Fruit fly (Drosophila melanogaster) whole organism, prepupa: ENCODE measurements around the gene SPoCk.

Experiments
- Blimp-1 ChIP-seq: fragments of 200-800 bp; sonication (Bioruptor generic); optimal IDR thresholded peaks from 3 replicates; lab custom pipeline; 2017; ENCODE audit warnings: missing biosample characterization, missing genetic modification characterization, mild to moderate bottlenecking, moderate library complexity, missing genetic modification reagents
- CG10631 ChIP-seq: fragments of 200-800 bp; sonication (Bioruptor generic); optimal IDR thresholded peaks from 2 replicates; lab custom pipeline; 2016; ENCODE audit warnings: missing biosample characterization, missing genetic modification characterization
- CG11294 ChIP-seq: fragments of 200-800 bp; sonication (Bioruptor generic); IDR thresholded peaks from 2 replicates; pipeline ENCODE4 v1.3.6; 2022; ENCODE audit warnings: missing biosample characterization, missing genetic modification characterization
- CG11762 ChIP-seq: fragments of 200-800 bp; sonication (Bioruptor generic); optimal IDR thresholded peaks from 3 replicates; lab custom pipeline; 2016; ENCODE audit warnings: missing biosample characterization, missing genetic modification characterization; ENCODE audit not compliant: insufficient read depth
- CG11902 ChIP-seq: fragments of 200-800 bp; sonication (Bioruptor generic); optimal IDR thresholded peaks from 3 replicates; lab custom pipeline; 2016; ENCODE audit warnings: missing biosample characterization, missing genetic modification characterization
- CG15336 ChIP-seq: fragments of 200-800 bp; sonication (Bioruptor generic); IDR thresholded peaks from 2 replicates; pipeline ENCODE4 v1.3.6; 2022; ENCODE audit warnings: missing biosample characterization, missing genetic modification characterization
- CG1621 ChIP-seq: fragments of 200-800 bp; sonication (Bioruptor generic); optimal IDR thresholded peaks from 3 replicates; lab custom pipeline; 2018; ENCODE audit warnings: missing biosample characterization, mild to moderate bottlenecking, missing genetic modification characterization
- CG31627 ChIP-seq: fragments of 200-800 bp; sonication (Bioruptor generic); optimal IDR thresholded peaks from 3 replicates; lab custom pipeline; 2016; ENCODE audit warnings: missing biosample characterization, missing genetic modification characterization
- CG32006 ChIP-seq: fragments of 200-800 bp; sonication (Bioruptor generic); optimal IDR thresholded peaks from 3 replicates; lab custom pipeline; 2017; ENCODE audit warnings: missing biosample characterization, mild to moderate bottlenecking, missing genetic modification characterization
- CG3919 ChIP-seq: fragments of 200-800 bp; sonication (Bioruptor generic); optimal IDR thresholded peaks from 3 replicates; lab custom pipeline; 2016; ENCODE audit warnings: missing biosample characterization, missing genetic modification characterization
- CG4318 ChIP-seq: fragments of 200-800 bp; sonication (Bioruptor generic); optimal IDR thresholded peaks from 3 replicates; lab custom pipeline; 2017; ENCODE audit warnings: missing biosample characterization, mild to moderate bottlenecking, missing genetic modification characterization
- CG6163 ChIP-seq: fragments of 200-800 bp; sonication (Bioruptor generic); IDR thresholded peaks from 3 replicates; pipeline ENCODE4 v1.3.6; 2022; ENCODE audit warnings: missing biosample characterization, missing genetic modification characterization
- CG6276 ChIP-seq: fragments of 200-800 bp; sonication (Bioruptor generic); optimal IDR thresholded peaks from 2 replicates; lab custom pipeline; 2017; ENCODE audit warnings: missing biosample characterization, mild to moderate bottlenecking, missing genetic modification characterization
- CG6792 ChIP-seq: fragments of 200-800 bp; sonication (Bioruptor generic); optimal IDR thresholded peaks from 3 replicates; lab custom pipeline; 2016; ENCODE audit warnings: missing biosample characterization, missing genetic modification characterization
- CG6808 ChIP-seq: fragments of 200-800 bp; sonication (Bioruptor generic); optimal IDR thresholded peaks from 3 replicates; lab custom pipeline; 2017; ENCODE audit warnings: missing biosample characterization, missing genetic modification characterization, mild to moderate bottlenecking, moderate library complexity, missing genetic modification reagents
- CG7368 ChIP-seq: fragments of 200-800 bp; sonication (Bioruptor generic); optimal IDR thresholded peaks from 3 replicates; lab custom pipeline; 2016; ENCODE audit warnings: missing biosample characterization, missing genetic modification characterization
- CG8119 ChIP-seq: fragments of 200-800 bp; sonication (Bioruptor generic); IDR thresholded peaks from 3 replicates; pipeline ENCODE4 v1.3.6; 2022; ENCODE audit warnings: missing biosample characterization, missing genetic modification characterization
- CG8319 ChIP-seq: fragments of 200-800 bp; sonication (Bioruptor generic); optimal IDR thresholded peaks from 3 replicates; lab custom pipeline; 2016; ENCODE audit warnings: missing biosample characterization, missing genetic modification characterization
- CG8632 ChIP-seq: fragments of 200-800 bp; sonication (Bioruptor generic); optimal IDR thresholded peaks from 3 replicates; lab custom pipeline; 2016; ENCODE audit warnings: missing biosample characterization, missing genetic modification characterization
- CG9139 ChIP-seq: fragments of 200-800 bp; sonication (Bioruptor generic); optimal IDR thresholded peaks from 3 replicates; lab custom pipeline; 2017; ENCODE audit warnings: missing biosample characterization, mild to moderate bottlenecking, missing genetic modification characterization
- Eip75B ChIP-seq: fragments of 200-800 bp; sonication (Bioruptor generic); optimal IDR thresholded peaks from 3 replicates; lab custom pipeline; 2016; ENCODE audit warnings: missing biosample characterization, missing genetic modification characterization
- Eip78C ChIP-seq: fragments of 200-800 bp; sonication (Bioruptor generic); peaks from one replicate; lab custom pipeline; 2016; ENCODE audit warnings: missing biosample characterization, missing genetic modification characterization
- Ets21C ChIP-seq: fragments of 200-800 bp; sonication (Bioruptor generic); optimal IDR thresholded peaks from 3 replicates; lab custom pipeline; 2016; ENCODE audit warnings: missing biosample characterization, missing genetic modification characterization
- Ets96B ChIP-seq: fragments of 200-800 bp; optimal IDR thresholded peaks from 2 replicates; lab custom pipeline; 2019; ENCODE audit warnings: missing biosample characterization, mild to moderate bottlenecking, missing genetic modification characterization, moderate library complexity
- Gug ChIP-seq: fragments of 200-800 bp; sonication (Bioruptor generic); IDR thresholded peaks from 2 replicates; pipeline ENCODE4 v1.3.6; 2022; ENCODE audit warnings: missing biosample characterization, missing genetic modification characterization
- Hr38 ChIP-seq: sonication (Bioruptor generic); optimal IDR thresholded peaks from 2 replicates; lab custom pipeline; 2016; ENCODE audit warnings: missing biosample characterization, missing genetic modification characterization
- Hr39 ChIP-seq: fragments of 200-800 bp; sonication (Bioruptor generic); optimal IDR thresholded peaks from 2 replicates; lab custom pipeline; 2016; ENCODE audit warnings: missing biosample characterization, missing genetic modification characterization
- Met ChIP-seq: fragments of 200-800 bp; sonication (Bioruptor generic); optimal IDR thresholded peaks from 3 replicates; lab custom pipeline; 2016; ENCODE audit warnings: missing biosample characterization, missing genetic modification characterization
- OdsH ChIP-seq: fragments of 200-800 bp; sonication (Bioruptor generic); optimal IDR thresholded peaks from 3 replicates; lab custom pipeline; 2016; ENCODE audit warnings: missing biosample characterization, missing genetic modification characterization
- Smox ChIP-seq: fragments of 200-800 bp; sonication (Bioruptor generic); optimal IDR thresholded peaks from 3 replicates; lab custom pipeline; 2016; ENCODE audit warnings: missing biosample characterization, missing genetic modification characterization
- Sox102F ChIP-seq: fragments of 200-800 bp; sonication (Bioruptor generic); optimal IDR thresholded peaks from 2 replicates; lab custom pipeline; 2016; ENCODE audit warnings: missing biosample characterization, mild to moderate bottlenecking, missing genetic modification characterization
- Sox14 ChIP-seq: fragments of 200-800 bp; sonication (Bioruptor generic); optimal IDR thresholded peaks from 3 replicates; lab custom pipeline; 2016; ENCODE audit warnings: missing biosample characterization, missing genetic modification characterization
- Sox15 ChIP-seq: fragments of 200-800 bp; sonication (Bioruptor generic); optimal IDR thresholded peaks from 3 replicates; lab custom pipeline; 2016; ENCODE audit warnings: missing biosample characterization, missing genetic modification characterization
- achi ChIP-seq: fragments of 200-800 bp; sonication (Bioruptor generic); optimal IDR thresholded peaks from 3 replicates; lab custom pipeline; 2016; ENCODE audit warnings: missing biosample characterization, missing genetic modification characterization
- acj6 ChIP-seq: fragments of 200-800 bp; sonication (Bioruptor generic); optimal IDR thresholded peaks from 3 replicates; lab custom pipeline; 2016; ENCODE audit warnings: missing biosample characterization, missing genetic modification characterization
- cyc ChIP-seq: fragments of 200-800 bp; sonication (Bioruptor generic); optimal IDR thresholded peaks from 3 replicates; lab custom pipeline; 2016; ENCODE audit warnings: missing biosample characterization, missing genetic modification characterization
- dac ChIP-seq: fragments of 200-800 bp; sonication (Bioruptor generic); optimal IDR thresholded peaks from 2 replicates; lab custom pipeline; 2017; ENCODE audit warnings: missing biosample characterization, mild to moderate bottlenecking, missing genetic modification characterization
- dsx ChIP-seq: fragments of 200-800 bp; optimal IDR thresholded peaks from 3 replicates; lab custom pipeline; 2019; ENCODE audit warnings: missing biosample characterization, mild to moderate bottlenecking, missing genetic modification characterization, moderate library complexity; ENCODE audit not compliant: poor library complexity, severe bottlenecking
- esn ChIP-seq: fragments of 200-800 bp; sonication (Bioruptor generic); optimal IDR thresholded peaks from 2 replicates; lab custom pipeline; 2016; ENCODE audit warnings: missing biosample characterization, mild to moderate bottlenecking, missing genetic modification characterization, moderate library complexity
- fd59A ChIP-seq: fragments of 200-800 bp; sonication (Bioruptor generic); optimal IDR thresholded peaks from 2 replicates; lab custom pipeline; 2017; ENCODE audit warnings: missing biosample characterization, mild to moderate bottlenecking, missing genetic modification characterization, missing genetic modification reagents
- fd85E ChIP-seq: fragments of 200-800 bp; sonication (Bioruptor generic); optimal IDR thresholded peaks from 3 replicates; lab custom pipeline; 2016; ENCODE audit warnings: missing biosample characterization, missing genetic modification characterization
- lz ChIP-seq: fragments of 200-800 bp; sonication (Bioruptor generic); optimal IDR thresholded peaks from 3 replicates; lab custom pipeline; 2016; ENCODE audit warnings: missing biosample characterization, missing genetic modification characterization
- net ChIP-seq: fragments of 200-800 bp; sonication (Bioruptor generic); optimal IDR thresholded peaks from 3 replicates; lab custom pipeline; 2016; ENCODE audit warnings: missing biosample characterization, missing genetic modification characterization
- pdm3 ChIP-seq: fragments of 200-800 bp; sonication (Bioruptor generic); optimal IDR thresholded peaks from 3 replicates; lab custom pipeline; 2016; ENCODE audit warnings: missing biosample characterization, missing genetic modification characterization
- spab ChIP-seq: fragments of 200-800 bp; sonication (Bioruptor generic); optimal IDR thresholded peaks from 2 replicates; lab custom pipeline; 2017; ENCODE audit warnings: missing biosample characterization, mild to moderate bottlenecking, missing genetic modification characterization, missing genetic modification reagents
- svp ChIP-seq: fragments of 200-800 bp; sonication (Bioruptor generic); peaks from one replicate; lab custom pipeline; 2016; ENCODE audit warnings: missing biosample characterization, missing genetic modification characterization
- topi ChIP-seq: fragments of 200-800 bp; sonication (Bioruptor generic); optimal IDR thresholded peaks from 3 replicates; lab custom pipeline; 2016; ENCODE audit warnings: missing biosample characterization, missing genetic modification characterization
- vri ChIP-seq: fragments of 200-800 bp; sonication (Bioruptor generic); optimal IDR thresholded peaks from 3 replicates; lab custom pipeline; 2016; ENCODE audit warnings: missing biosample characterization, mild to moderate bottlenecking, missing genetic modification characterization

The SPoCk gene

dm6 chr3L:22830132-22830697 lies 81.0 kb downstream of the SPoCk start:
- TF ChIP-seq spab (GFP tag; lab: Kevin White, UChicago) (no peak), fd85E (GFP tag; lab: Kevin White, UChicago) (no peak)

dm6 chr3L:22835144-22835964 lies 86.1 kb downstream of the SPoCk start, which contains the start of gene jim:
Gene jim, minus strand, starts transcription at chr3L:22835194.
- no peak for TF ChIP-seq Hr39 (GFP tag; lab: Kevin White, UChicago)
- no peak for TF ChIP-seq CG10631 (GFP tag; lab: Kevin White, UChicago)
- peak; percentile 67 for TF ChIP-seq CG6808 (GFP tag; lab: Kevin White, UChicago)
- peak; percentile 31 for TF ChIP-seq CG6792 (GFP tag; lab: Kevin White, UChicago)
- TF ChIP-seq CG32006 (GFP tag; lab: Kevin White, UChicago): peak; percentile 56
- peak; percentile 75 for TF ChIP-seq CG9139 (GFP tag; lab: Kevin White, UChicago)
- TF ChIP-seq Sox14: peak; percentile 35
- TF ChIP-seq vri (GFP tag; lab: Kevin White, UChicago): peak; percentile 78
- TF ChIP-seq net: peak; percentile 16
- TF ChIP-seq lz (GFP tag; lab: Kevin White, UChicago): peak; percentile 5
- TF ChIP-seq achi (GFP tag; lab: Kevin White, UChicago): no peak
- TF ChIP-seq fd59A: no peak
- peak; percentile 60; the same call in 2 of the 3 replicates for TF ChIP-seq CG8119 (GFP tag; lab: Robert Waterston, UW)
- peak; percentile 33 for TF ChIP-seq dac
- peak; percentile 62 for TF ChIP-seq CG3919 (GFP tag; lab: Kevin White, UChicago)
- TF ChIP-seq CG15336: peak; percentile 58
- TF ChIP-seq CG6276 (GFP tag; lab: Kevin White, UChicago): peak; percentile 64
- TF ChIP-seq Sox102F: peak; percentile 56
- TF ChIP-seq OdsH: no peak
- TF ChIP-seq svp (GFP tag; lab: Kevin White, UChicago): peak; percentile 90
- peak; percentile 4 for TF ChIP-seq topi (GFP tag; lab: Kevin White, UChicago)
- peak; percentile 86 for TF ChIP-seq Eip78C (GFP tag; lab: Kevin White, UChicago)
- no peak for TF ChIP-seq Ets21C (GFP tag; lab: Kevin White, UChicago)
- TF ChIP-seq Hr38 (GFP tag; lab: Kevin White, UChicago): no peak
- TF ChIP-seq Gug (GFP tag; lab: Robert Waterston, UW): no peak; the same call in 1 of the 2 replicates
- no peak for TF ChIP-seq cyc
- no peak for TF ChIP-seq Smox
- TF ChIP-seq CG1621 (tag; lab: Kevin White, UChicago): peak; percentile 71
- peak; percentile 42 for TF ChIP-seq CG8632 (GFP tag; lab: Kevin White, UChicago)
- no peak for TF ChIP-seq acj6 (GFP tag; lab: Kevin White, UChicago)
- TF ChIP-seq Sox15 (GFP tag; lab: Kevin White, UChicago): no peak
- peak; percentile 41 for TF ChIP-seq Blimp-1 (GFP tag; lab: Kevin White, UChicago)
- TF ChIP-seq CG8319 (GFP tag; lab: Kevin White, UChicago): no peak
- peak; percentile 38 for TF ChIP-seq CG11762 (GFP tag; lab: Kevin White, UChicago)
- TF ChIP-seq Ets96B (tag; lab: Kevin White, UChicago): peak; percentile 44
- TF ChIP-seq CG4318: no peak
- TF ChIP-seq pdm3: no peak
- TF ChIP-seq CG11294 (GFP tag; lab: Robert Waterston, UW): peak; percentile 38; the same call in 1 of the 2 replicates
- peak; percentile 69; the same call in 2 of the 3 replicates for TF ChIP-seq CG6163
- peak; percentile 76 for TF ChIP-seq dsx (GFP tag; lab: Kevin White, UChicago)
- no peak for TF ChIP-seq Met (GFP tag; lab: Kevin White, UChicago)
- TF ChIP-seq esn (GFP tag; lab: Kevin White, UChicago): peak; percentile 27
- TF ChIP-seq Eip75B (GFP tag; lab: Kevin White, UChicago): peak; percentile 5
- TF ChIP-seq CG11902 (GFP tag; lab: Kevin White, UChicago): no peak
- peak; percentile 51 for TF ChIP-seq CG7368 (GFP tag; lab: Kevin White, UChicago)
- TF ChIP-seq CG31627 (GFP tag; lab: Kevin White, UChicago): no peak
